Fruit fly (Drosophila melanogaster) ovary, adult (tissue): Measurements from ENCODE around the gene CG10357.

ENCODE experiments used
- CG17801 ChIP-seq: fragments of 200-800 bp; optimal IDR thresholded peaks from 2 replicates; lab custom pipeline; 2019; ENCODE audit warnings: missing biosample characterization, mild to moderate bottlenecking, missing genetic modification characterization, moderate library complexity; ENCODE audit not compliant: partially characterized antibody

The CG10357 gene

DNA sequence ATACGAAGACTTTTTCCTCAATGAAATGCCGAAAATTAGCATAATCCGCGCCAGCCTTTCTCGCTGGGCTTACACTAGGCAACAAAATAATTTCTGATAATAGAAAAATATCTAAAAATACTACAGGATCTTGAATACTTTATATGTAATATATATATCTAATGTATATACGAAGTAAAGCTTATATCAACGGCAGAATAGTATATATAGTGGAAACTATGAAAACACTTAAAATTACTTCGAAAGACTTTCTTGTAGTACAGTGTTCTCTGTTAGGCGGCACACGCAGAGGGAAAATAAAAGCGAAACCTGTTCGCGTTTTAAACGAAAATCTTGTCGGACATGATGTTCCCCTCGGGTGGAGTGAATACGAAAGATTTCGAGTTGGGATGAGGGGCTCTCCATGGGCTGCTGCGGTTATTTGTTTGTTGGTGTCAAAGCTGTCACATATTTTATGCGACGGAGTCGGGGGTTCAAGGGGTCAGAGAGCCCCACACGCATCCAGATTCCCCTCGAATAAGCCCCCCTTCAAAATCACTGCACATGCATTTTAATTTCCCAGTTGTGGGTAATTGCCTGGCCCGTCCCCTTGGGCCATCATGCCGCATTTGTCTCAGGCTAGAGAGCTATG, 19.0 kb downstream of the CG10357 start:
- no peak for TF ChIP-seq CG17801 (GFP tag; lab: Kevin White, UChicago)

DNA sequence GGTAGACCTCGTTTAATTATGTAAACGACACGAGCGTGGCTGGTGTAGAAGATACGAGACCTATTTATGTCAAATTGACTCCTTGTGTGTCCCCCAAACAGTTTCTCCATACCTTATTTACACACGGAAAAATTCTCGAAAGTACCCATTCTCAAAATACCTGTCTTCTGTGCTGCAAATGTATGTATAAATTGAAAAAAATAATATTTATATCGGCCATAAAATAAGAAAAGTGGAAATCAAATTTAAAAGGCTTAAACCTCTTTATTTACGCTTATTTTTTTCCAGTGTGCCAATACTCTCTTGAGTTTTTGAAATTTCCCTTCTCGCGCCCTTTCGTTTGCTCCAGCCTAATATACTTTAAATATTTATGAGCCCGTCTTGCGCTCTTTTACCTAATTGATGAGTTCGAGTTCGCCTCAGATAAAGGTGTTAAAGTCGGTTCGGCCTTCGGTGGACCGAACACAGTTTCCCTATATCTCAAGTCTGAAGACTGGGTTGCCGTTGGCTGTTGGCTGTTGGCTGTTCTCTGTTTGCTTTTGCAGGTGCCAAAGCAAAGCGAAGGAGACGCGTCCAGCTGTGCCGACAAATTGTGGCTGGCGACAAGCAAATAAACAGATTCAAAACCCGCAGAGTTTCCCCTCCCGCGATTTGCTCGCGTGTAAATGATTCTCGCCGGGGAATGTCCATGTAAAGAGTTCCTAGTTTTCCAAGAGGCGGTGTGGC, 23.6 kb downstream of the CG10357 start:
- no peak for TF ChIP-seq CG17801 (GFP tag; lab: Kevin White, UChicago)

DNA sequence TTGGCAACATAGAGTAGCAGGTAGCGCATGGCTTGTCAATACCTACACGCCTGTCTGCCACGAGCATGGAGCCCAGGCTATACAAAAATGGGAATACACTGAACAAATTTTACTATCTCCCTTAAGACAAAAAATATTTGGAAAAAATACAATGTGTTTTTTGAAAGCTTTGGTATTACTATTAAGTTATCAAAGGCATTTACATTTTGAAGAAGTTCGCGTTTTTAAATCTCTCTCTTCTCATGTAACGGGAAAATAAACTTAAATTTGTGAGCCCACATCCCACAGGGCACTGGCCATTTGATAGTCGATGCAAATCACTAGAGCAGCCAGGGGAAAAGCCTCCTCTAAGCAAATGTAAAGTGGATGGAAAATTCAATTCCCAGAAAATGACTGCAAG, 24.1 kb downstream of the CG10357 start:
- TF ChIP-seq CG17801 (GFP tag; lab: Kevin White, UChicago) = no peak

DNA sequence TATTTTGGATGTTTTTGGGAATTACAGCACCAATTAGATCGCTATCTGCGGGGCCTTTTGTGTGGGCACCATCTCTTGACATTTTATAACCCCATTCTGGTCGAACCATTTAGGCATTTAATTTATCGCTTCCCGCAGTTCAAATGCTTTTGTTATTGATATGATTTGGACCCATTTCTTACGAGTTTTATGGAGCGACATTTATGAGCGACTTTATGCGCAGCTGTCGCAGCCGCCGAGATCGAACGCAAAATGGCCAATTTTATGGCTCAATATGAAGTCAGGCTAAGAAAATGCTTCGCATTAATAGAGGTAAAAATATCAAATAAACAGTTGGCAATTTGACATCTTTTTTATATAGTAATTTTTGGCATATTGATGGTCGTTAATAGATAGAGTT, 25.7 kb downstream of the CG10357 start:
- TF ChIP-seq CG17801 (GFP tag; lab: Kevin White, UChicago) = no peak

DNA sequence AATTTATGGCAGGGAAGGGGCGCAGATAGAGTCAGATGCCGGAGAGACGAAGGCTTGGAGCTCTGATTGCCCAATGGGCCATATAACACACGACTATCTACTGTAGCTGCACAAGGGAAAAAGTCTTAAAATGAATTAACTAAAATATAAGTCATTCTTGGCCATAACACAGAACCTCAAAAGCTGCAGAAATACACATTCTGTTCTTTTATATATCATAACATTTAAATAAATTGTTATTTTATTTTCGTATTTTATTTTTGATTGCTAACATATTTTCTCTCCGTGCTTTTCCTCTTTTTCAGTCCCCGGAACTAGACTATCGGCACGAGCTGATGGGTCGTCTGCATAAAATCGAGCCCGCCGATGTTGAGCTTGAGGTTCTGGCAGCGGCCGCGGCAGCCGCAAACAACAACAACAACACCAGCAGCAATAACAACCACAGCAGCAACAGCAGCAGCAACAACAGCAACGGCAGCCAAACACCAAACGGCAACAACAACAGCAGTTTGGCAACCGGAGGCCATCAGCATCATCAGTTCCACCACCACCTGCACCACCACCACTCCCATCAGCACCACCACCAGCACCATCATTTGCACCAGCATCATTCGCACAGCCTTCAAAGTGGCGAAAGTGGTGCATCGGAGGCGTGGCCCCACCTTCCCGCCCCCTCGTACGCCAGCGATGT, 29.3 kb downstream of the CG10357 start:
- no peak for TF ChIP-seq CG17801 (GFP tag; lab: Kevin White, UChicago)

DNA sequence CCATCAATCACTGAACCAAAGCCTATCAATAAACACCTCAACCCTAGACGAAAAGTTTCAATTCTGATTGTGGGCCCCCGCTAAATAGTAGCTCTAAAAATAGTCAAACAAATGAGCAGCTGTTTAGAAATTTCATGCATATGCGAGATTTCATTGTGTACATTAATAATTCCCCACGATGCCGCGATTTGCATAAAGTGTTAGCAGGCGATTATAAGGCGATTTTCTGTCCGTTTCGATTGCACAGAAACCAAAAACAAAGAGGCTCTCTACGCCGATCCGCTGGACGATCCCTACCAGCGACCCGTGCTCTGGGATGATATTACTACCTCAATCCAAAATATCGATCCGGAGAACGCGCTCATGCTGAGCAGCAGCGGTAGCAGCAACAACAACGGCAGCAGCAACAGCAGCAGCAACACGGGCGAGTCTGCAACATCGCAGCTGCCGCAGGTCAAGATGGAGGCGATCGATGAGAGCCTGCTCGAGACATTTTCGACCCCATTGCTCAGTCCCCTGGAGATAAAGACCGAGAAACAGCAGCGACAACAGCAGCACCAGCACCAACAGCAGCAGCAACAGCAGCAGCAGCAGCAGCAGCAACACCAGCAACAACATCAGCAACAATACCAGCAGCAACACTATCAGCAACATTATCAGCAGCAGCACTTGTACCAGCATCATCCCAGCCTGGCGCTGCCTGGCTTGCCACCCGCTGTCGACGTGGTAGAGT, 30.6 kb downstream of the CG10357 start:
- TF ChIP-seq CG17801 (GFP tag; lab: Kevin White, UChicago) = no peak

DNA sequence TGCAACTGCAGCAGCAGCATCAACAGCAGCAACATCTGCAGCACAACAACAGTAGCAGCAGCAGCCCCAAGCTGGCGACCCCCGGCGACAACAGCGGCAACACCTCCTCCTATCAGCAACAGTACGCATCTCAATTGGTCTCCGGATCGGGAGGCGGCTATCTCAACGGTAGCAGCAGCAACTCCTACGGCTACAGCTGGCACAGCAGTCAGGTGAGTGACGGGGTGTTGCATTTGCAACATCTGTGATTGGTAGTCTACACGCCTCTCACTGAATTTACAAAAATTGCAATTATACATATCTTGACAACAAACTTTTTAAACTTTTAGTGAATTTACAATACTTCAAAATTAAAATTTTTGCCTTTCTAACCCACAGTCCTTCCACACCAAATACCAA, 31.2 kb downstream of the CG10357 start:
- no peak for TF ChIP-seq CG17801 (GFP tag; lab: Kevin White, UChicago)

DNA sequence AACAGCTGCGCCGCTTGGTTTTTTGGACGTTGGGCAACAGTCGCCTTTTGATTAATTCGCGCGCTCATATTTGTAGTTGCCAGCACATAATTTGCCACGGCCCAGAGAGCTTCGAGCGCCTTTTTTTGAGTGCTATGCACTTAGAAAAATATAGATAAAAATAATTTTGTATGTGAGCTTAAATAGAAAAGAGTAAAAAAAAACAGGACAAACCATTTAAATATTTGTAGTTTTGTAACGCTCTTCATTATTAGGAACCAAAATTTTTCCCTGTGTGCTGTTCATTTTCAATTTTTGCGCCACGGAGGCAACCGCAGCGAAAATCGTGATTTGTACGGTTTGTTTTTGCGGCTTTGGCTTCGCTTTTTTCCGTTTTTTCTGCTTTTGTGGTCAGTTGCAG, 34.3 kb downstream of the CG10357 start:
- TF ChIP-seq CG17801 (GFP tag; lab: Kevin White, UChicago) = no peak

DNA sequence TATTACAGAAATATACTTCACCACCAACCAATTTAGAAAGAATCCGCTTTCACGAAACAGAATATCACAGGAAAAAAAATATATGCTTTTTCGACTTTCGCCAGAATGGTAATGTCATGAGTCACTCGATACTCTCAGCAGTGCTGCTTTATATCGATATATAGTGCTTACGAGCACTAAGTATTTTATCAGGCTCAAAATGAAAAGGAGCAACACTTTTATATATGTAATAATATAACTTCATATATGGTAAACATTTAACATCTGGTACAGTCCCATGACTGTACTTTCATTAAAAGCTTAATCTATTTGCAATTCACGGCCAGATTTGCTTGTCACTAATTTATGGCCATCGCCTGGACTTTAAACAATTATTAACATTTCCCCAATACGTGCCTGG, 39.5 kb downstream of the CG10357 start, which contains the start of gene CG10862:
TSS of gene CG10862 (minus strand) at position 101 of the 400 bp plus-strand sequence.
- TF ChIP-seq CG17801 (GFP tag; lab: Kevin White, UChicago) = no peak

DNA sequence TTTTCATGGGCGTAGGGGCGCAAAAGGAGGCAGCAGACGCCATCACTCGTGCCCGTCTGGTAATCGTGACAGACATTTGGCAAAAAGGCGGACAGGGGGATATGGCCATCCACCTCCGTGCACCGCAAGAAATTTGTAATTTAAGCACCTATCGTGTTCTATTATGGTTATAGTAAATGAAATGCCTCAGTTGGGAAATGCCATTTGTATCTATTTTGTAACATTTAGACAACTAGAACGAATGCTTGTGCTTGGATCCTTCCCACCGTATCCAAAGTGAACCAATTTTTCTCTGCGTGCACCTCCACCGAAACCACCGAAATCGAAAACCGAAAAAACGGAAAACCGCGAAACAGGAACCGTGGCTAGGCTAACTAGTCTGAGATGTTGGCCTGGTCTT, 41.7 kb downstream of the CG10357 start:
- no peak for TF ChIP-seq CG17801 (GFP tag; lab: Kevin White, UChicago)

DNA sequence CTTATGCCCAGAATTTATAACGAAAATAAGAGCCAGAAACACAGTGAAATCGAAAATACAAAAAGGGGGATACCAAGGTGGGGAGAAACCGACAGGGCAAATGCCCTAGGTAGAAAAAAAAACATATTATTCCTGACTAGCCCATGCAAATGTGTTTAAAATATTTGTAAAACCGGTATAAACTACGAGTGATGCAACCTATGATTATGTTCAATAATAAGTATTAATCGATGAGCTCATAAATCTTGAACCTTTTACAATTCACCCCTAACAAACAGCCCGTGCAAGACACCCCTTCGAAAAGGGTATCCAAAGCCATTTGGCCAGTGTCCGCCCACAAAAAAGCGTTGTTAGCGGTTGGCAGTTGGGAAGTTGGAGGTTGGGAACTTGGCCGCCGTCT, 42.7 kb downstream of the CG10357 start:
- no peak for TF ChIP-seq CG17801 (GFP tag; lab: Kevin White, UChicago)

DNA sequence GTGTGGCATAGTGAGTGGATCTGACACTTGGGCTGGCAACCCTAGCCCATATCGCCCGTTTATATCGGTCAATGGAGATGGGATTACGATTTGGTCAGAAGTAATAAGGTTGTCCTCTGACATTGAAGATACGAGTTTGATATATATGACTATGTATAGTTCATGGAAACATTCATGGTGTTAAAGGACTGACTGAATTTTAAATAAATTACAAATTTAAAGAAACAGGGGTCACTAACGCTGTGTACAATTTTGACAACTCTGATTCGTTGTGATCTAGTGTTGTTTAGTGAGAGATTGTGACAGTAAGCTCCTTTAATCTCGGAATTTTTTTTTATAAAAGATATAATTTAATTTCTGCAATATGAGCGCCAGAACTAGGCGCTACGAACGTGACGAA, 43.6 kb downstream of the CG10357 start, which contains the start of gene CG43098:
TSS of gene CG43098 (plus strand) at position 301 of the 400 bp plus-strand sequence.
- no peak for TF ChIP-seq CG17801 (GFP tag; lab: Kevin White, UChicago)

DNA sequence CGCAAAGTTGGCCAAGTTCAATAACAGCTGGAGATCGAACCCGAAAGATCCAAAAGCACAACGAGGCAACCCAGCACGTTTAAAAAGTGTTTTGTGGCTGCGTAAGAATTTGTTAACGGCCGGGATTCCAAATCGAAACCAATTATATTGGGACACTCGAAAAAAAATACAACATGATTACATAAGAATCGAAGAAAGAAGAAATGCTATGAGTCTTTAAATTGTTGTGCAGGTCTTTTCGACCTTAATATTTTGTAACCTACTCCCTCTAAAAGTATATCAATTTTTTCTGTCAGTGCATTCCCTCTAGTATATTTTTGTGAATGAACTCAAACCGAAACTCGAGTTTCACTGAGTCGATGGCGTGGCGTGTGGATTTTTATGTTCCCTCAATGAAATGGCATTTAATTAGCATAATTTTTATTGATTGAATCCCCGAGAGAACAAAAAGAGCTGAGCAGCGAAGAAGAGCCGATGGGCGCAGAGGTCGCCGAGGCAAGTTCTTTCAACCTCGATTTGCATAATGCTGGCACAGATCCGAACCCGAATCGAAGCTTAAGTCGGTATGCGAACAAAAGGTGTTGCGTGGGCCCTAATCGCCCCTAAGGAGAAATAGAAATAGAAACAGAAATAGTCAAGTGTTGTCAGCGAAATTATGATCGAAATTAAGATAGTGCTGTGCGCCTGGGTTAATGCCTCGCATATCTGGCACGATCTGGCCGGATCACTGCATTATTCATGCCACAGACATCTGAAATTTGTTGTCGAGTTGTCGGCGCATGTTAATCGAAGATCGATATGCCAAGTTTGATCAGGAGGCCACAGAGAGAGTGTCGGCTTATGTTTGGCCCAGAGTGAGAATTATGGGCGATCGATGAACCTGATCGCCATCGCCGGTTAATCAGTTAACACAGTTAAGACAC, 50.4 kb downstream of the CG10357 start:
- TF ChIP-seq CG17801 (GFP tag; lab: Kevin White, UChicago) = no peak
